Worm (Caenorhabditis elegans): ENCODE measurements around the gene F44E5.5.

DNA sequence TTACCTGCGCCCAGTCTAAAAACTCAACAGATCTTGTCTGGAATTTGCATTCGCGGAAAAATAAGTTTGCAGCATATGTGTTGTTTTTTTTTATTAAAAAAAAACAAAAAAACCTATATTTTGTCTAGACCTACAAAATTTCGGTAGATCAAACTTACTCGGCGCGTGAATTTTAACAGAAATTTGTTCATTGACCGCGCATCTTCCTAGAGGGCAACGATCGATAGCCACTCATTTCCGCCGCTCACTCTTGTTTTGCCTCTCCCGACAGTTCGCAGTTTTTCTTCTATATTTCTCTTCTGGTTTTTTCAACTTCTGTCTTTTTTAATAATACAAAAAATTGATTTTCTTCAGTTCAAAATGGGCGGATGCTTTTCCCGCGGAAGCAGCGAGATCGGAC, 51.0 kb downstream of the F44E5.5 start, which contains the start of gene F43G6.7:
- TF ChIP-seq nhr-84 (tag; optimal IDR thresholded peaks at IDR 0.05) (no peak), efl-1 (optimal IDR thresholded peaks at IDR 0.05) (no peak), efl-1 (GFP tag; optimal IDR thresholded peaks at IDR 0.05 in 1 of 2) (no peak), aha-1 (tag; optimal IDR thresholded peaks at IDR 0.05) (no peak), jun-1 (tag; optimal IDR thresholded peaks at IDR 0.05) (no peak), lsy-2 (tag; optimal IDR thresholded peaks at IDR 0.05) (no peak), lin-13 (GFP tag; optimal IDR thresholded peaks at IDR 0.05) (no peak)

Data from whole organism, L1 larva.